Fruit fly (Drosophila melanogaster): ENCODE results near the gene mtSSB.

The mtSSB gene

DNA sequence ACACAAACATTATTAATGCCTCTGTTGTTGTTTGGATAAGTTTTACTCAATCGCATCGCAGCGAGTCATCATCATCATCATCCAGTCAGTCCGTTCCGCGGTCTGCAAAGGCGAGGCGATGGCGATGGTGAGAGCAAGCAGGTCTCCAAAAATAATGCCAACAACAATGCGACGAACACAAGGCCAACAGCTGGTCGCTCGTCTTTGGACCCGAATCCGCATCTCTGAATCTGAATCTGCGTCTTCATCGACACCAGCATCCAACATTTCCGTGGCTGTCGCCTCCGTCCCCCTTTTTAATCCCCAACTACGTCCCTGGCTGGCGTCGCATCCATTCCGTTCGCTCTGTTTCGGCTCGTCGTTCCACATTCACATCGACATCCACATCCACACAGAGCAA lies 29.2 kb upstream of the mtSSB start (continued):
- TF ChIP-seq ara (GFP tag; IDR thresholded peaks at IDR 0.05) (no peak), Rfx (GFP tag; IDR thresholded peaks at IDR 0.05) (no peak), otp (GFP tag; IDR thresholded peaks at IDR 0.05) (no peak), CG2120 (GFP tag; optimal IDR thresholded peaks at IDR 0.05) (peak; percentile 1), bcd (GFP tag; optimal IDR thresholded peaks at IDR 0.05) (no peak), slp2 (GFP tag; optimal IDR thresholded peaks at IDR 0.05) (no peak), CG6689 (GFP tag; IDR thresholded peaks at IDR 0.05) (no peak), CG10147 (GFP tag; optimal IDR thresholded peaks at IDR 0.05) (no peak), gt (GFP tag; IDR thresholded peaks at IDR 0.05) (no peak), knrl (GFP tag; IDR thresholded peaks at IDR 0.05; ENCODE audit: partially characterized antibody) (no peak), pros (GFP tag; optimal IDR thresholded peaks at IDR 0.05) (peak; percentile 17), CG17802 (tag; optimal IDR thresholded peaks at IDR 0.05) (no peak), CG7987 (GFP tag; optimal IDR thresholded peaks at IDR 0.05) (no peak), CG6254 (GFP tag; optimal IDR thresholded peaks at IDR 0.05) (no peak), Bteb2 (GFP tag; optimal IDR thresholded peaks at IDR 0.05) (no peak), CG6175 (GFP tag; IDR thresholded peaks at IDR 0.05) (no peak), chinmo (GFP tag; IDR thresholded peaks at IDR 0.05; ENCODE audit: partially characterized antibody) (no peak), ac (GFP tag; optimal IDR thresholded peaks at IDR 0.05) (no peak), CG3995 (GFP tag; optimal IDR thresholded peaks at IDR 0.05) (no peak), Hr51 (GFP tag; optimal IDR thresholded peaks at IDR 0.05) (no peak), Asciz (GFP tag; optimal IDR thresholded peaks at IDR 0.05) (no peak), rib (GFP tag; IDR thresholded peaks at IDR 0.05) (no peak), schlank (tag; optimal IDR thresholded peaks at IDR 0.05) (peak; percentile 36), exex (tag; optimal IDR thresholded peaks at IDR 0.05) (no peak), gcm2 (GFP tag; optimal IDR thresholded peaks at IDR 0.05) (no peak), CG17328 (GFP tag; IDR thresholded peaks at IDR 0.05) (no peak), Poxn (GFP tag; IDR thresholded peaks at IDR 0.05) (no peak), TFAM (GFP tag; optimal IDR thresholded peaks at IDR 0.05) (no peak), CrebB (tag; optimal IDR thresholded peaks at IDR 0.05) (no peak), nom (GFP tag; optimal IDR thresholded peaks at IDR 0.05) (no peak), CG1603 (tag; optimal IDR thresholded peaks at IDR 0.05) (no peak), CG2116 (GFP tag; optimal IDR thresholded peaks at IDR 0.05) (no peak), onecut (GFP tag; IDR thresholded peaks at IDR 0.05) (no peak), GATAe (GFP tag; conservative IDR thresholded peaks at IDR 0.05) (no peak), Deaf1 (tag; optimal IDR thresholded peaks at IDR 0.05) (peak; percentile 74), twi (tag; optimal IDR thresholded peaks at IDR 0.05) (peak; percentile 54), CG10431 (GFP tag; optimal IDR thresholded peaks at IDR 0.05) (no peak), CG12769 (tag; optimal IDR thresholded peaks at IDR 0.05) (peak; percentile 96), Spps (tag; optimal IDR thresholded peaks at IDR 0.05) (no peak), bab2 (GFP tag; optimal IDR thresholded peaks at IDR 0.05) (no peak), CG17912 (GFP tag; optimal IDR thresholded peaks at IDR 0.05) (no peak), seq (GFP tag; IDR thresholded peaks at IDR 0.05) (no peak), CG15479 (GFP tag; optimal IDR thresholded peaks at IDR 0.05) (no peak), CG31365 (tag; optimal IDR thresholded peaks at IDR 0.05) (no peak), stwl (tag; optimal IDR thresholded peaks at IDR 0.05) (no peak), H15 (GFP tag; IDR thresholded peaks at IDR 0.05) (no peak), CG7928 (GFP tag; optimal IDR thresholded peaks at IDR 0.05) (no peak), CG8290 (GFP tag; optimal IDR thresholded peaks at IDR 0.05) (no peak), CG8290 (tag; optimal IDR thresholded peaks at IDR 0.05) (peak in 1 of 2 experiments; percentile 66), Elba2 (GFP tag; optimal IDR thresholded peaks at IDR 0.05) (no peak), CG3726 (GFP tag; IDR thresholded peaks at IDR 0.05) (no peak), CG6765 (GFP tag; optimal IDR thresholded peaks at IDR 0.05) (no peak)

Measured in whole organism, embryonic.